Fruit fly (Drosophila melanogaster): ENCODE results near the gene Hel89B.
A peak's percentile ranks its signal among the peaks of the same experiment; 100 is the strongest.

Gene Hel89B

DNA sequence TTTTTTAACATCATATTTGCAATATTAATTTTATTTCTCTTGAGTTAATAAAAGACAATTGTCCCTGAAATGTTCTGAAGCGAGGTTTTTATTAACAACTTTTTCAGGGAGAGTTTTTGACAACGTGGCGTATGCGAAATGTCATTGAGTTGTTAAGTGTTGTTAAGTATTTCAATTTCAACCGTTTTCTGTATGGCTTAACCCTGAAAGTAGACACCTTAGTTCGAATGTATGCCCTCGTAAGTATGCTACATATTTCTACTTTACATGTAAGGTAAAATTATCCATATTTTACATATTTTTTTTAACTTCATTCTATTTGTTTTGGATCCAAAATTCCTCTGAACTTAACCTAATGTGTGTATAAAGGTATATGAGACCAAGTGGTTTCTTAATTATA, 30.9 kb downstream of the Hel89B start (continued):
- TF ChIP-seq E2f2 (GFP tag; IDR thresholded peaks at IDR 0.05) = no peak
- TF ChIP-seq Hand (GFP tag; optimal IDR thresholded peaks at IDR 0.05) = no peak
- peak; percentile 68 for TF ChIP-seq CG16813 (GFP tag; IDR thresholded peaks at IDR 0.05; ENCODE audit: partially characterized antibody)
- TF ChIP-seq so (GFP tag; IDR thresholded peaks at IDR 0.05) = no peak
- TF ChIP-seq CG8765 (GFP tag; IDR thresholded peaks at IDR 0.05) = no peak
- no peak for TF ChIP-seq wor (GFP tag; IDR thresholded peaks at IDR 0.05)
- no peak for TF ChIP-seq Usf (GFP tag; optimal IDR thresholded peaks at IDR 0.05)
- TF ChIP-seq org-1 (GFP tag; optimal IDR thresholded peaks at IDR 0.05) = no peak
- TF ChIP-seq CG8388 (GFP tag; optimal IDR thresholded peaks at IDR 0.05) = no peak
- TF ChIP-seq CG10654 (GFP tag; optimal IDR thresholded peaks at IDR 0.05) = no peak
- TF ChIP-seq Elba2 (GFP tag; optimal IDR thresholded peaks at IDR 0.05) = no peak
- no peak for TF ChIP-seq H15 (GFP tag; IDR thresholded peaks at IDR 0.05)
- no peak for TF ChIP-seq Hey (tag; optimal IDR thresholded peaks at IDR 0.05)
- no peak for TF ChIP-seq toy (GFP tag; IDR thresholded peaks at IDR 0.05)
- TF ChIP-seq BtbVII (GFP tag; optimal IDR thresholded peaks at IDR 0.05) = no peak
- TF ChIP-seq pzg (GFP tag; optimal IDR thresholded peaks at IDR 0.05) = no peak
- TF ChIP-seq CG6813 (GFP tag; optimal IDR thresholded peaks at IDR 0.05) = no peak
- peak; percentile 45; the same call in 1 of the 2 replicates for TF ChIP-seq nerfin-2 (GFP tag; IDR thresholded peaks at IDR 0.05; ENCODE audit: partially characterized antibody)
- TF ChIP-seq CG1602 (GFP tag; optimal IDR thresholded peaks at IDR 0.05) = no peak
- TF ChIP-seq stwl (tag; optimal IDR thresholded peaks at IDR 0.05) = peak; percentile 100
- TF ChIP-seq crol (GFP tag; IDR thresholded peaks at IDR 0.05) = no peak
- TF ChIP-seq pan (optimal IDR thresholded peaks at IDR 0.05) = no peak
- TF ChIP-seq pan (GFP tag; optimal IDR thresholded peaks at IDR 0.05 in 1 of 2, IDR thresholded peaks at IDR 0.05 in 1 of 2) = no peak
- TF ChIP-seq B-H2 (GFP tag; optimal IDR thresholded peaks at IDR 0.05) = no peak
- TF ChIP-seq Eip74EF (GFP tag; optimal IDR thresholded peaks at IDR 0.05) = no peak
- no peak for TF ChIP-seq tna (GFP tag; IDR thresholded peaks at IDR 0.05; ENCODE audit: partially characterized antibody)
- no peak for TF ChIP-seq CG32767 (GFP tag; IDR thresholded peaks at IDR 0.05)
- TF ChIP-seq CG3407 (GFP tag; optimal IDR thresholded peaks at IDR 0.05) = no peak
- no peak for TF ChIP-seq CG1024 (GFP tag; IDR thresholded peaks at IDR 0.05)
- no peak for TF ChIP-seq H2.0 (GFP tag; IDR thresholded peaks at IDR 0.05)
- TF ChIP-seq Bdp1 (GFP tag; optimal IDR thresholded peaks at IDR 0.05) = no peak
- no peak for TF ChIP-seq CG13123 (GFP tag; optimal IDR thresholded peaks at IDR 0.05)
- TF ChIP-seq Sin3A (optimal IDR thresholded peaks at IDR 0.05) = no peak
- no peak for TF ChIP-seq corto (GFP tag; optimal IDR thresholded peaks at IDR 0.05)
- no peak for TF ChIP-seq slou (GFP tag; optimal IDR thresholded peaks at IDR 0.05)
- TF ChIP-seq tgo (GFP tag; IDR thresholded peaks at IDR 0.05) = no peak
- TF ChIP-seq CG8478 (optimal IDR thresholded peaks at IDR 0.05) = no peak
- TF ChIP-seq CHES-1-like (GFP tag; optimal IDR thresholded peaks at IDR 0.05) = no peak
- no peak for TF ChIP-seq Rx (GFP tag; IDR thresholded peaks at IDR 0.05)
- TF ChIP-seq luna (GFP tag; optimal IDR thresholded peaks at IDR 0.05) = no peak
- TF ChIP-seq CG7745 (tag; optimal IDR thresholded peaks at IDR 0.05) = no peak
- TF ChIP-seq CG10431 (GFP tag; optimal IDR thresholded peaks at IDR 0.05) = no peak
- TF ChIP-seq exex (tag; optimal IDR thresholded peaks at IDR 0.05) = no peak
- peak; percentile 67 for TF ChIP-seq Xrp1 (GFP tag; IDR thresholded peaks at IDR 0.05)
- no peak for TF ChIP-seq sima (GFP tag; optimal IDR thresholded peaks at IDR 0.05)
- TF ChIP-seq zen2 (GFP tag; IDR thresholded peaks at IDR 0.05; ENCODE audit: partially characterized antibody) = peak; percentile 78
- no peak for TF ChIP-seq Hr3 (GFP tag; optimal IDR thresholded peaks at IDR 0.05)
- TF ChIP-seq CG32772 (GFP tag; IDR thresholded peaks at IDR 0.05) = no peak
- TF ChIP-seq CG3838 (GFP tag; optimal IDR thresholded peaks at IDR 0.05) = no peak
- no peak for TF ChIP-seq CG12219 (GFP tag; optimal IDR thresholded peaks at IDR 0.05)
- no peak for TF ChIP-seq CG11504 (tag; optimal IDR thresholded peaks at IDR 0.05)
- no peak for TF ChIP-seq Dip3 (GFP tag; optimal IDR thresholded peaks at IDR 0.05)
- no peak for TF ChIP-seq croc (GFP tag; conservative IDR thresholded peaks at IDR 0.05)
